Worm (Caenorhabditis elegans) whole organism, young adult: ENCODE results near the gene hat-1.
A peak's percentile ranks its signal among the peaks of the same experiment; 100 is the strongest.

Source experiments
- B0019.2 ChIP-seq: fragments of 200-800 bp; sonication (Bioruptor generic); conservative IDR thresholded peaks from 2 replicates; pipeline ENCODE4 v1.3.6; 2022; ENCODE audit warnings: missing genetic modification reagents, missing genetic modification characterization, missing compliant biosample characterization
- B0261.1 ChIP-seq: sonication (generic microtip); optimal IDR thresholded peaks from 2 replicates; lab custom pipeline; 2016; ENCODE audit warnings: mild to moderate bottlenecking, missing genetic modification characterization, moderate library complexity, missing compliant biosample characterization
- C06A6.2 ChIP-seq: fragments of 200-800 bp; sonication (Bioruptor generic); conservative IDR thresholded peaks from 2 replicates; pipeline ENCODE4 v1.3.6; 2022; ENCODE audit warnings: missing genetic modification characterization, missing compliant biosample characterization
- F10E7.11 ChIP-seq: sonication (generic microtip); optimal IDR thresholded peaks from 2 replicates; lab custom pipeline; 2017; ENCODE audit warnings: mild to moderate bottlenecking, missing genetic modification characterization, moderate library complexity, missing compliant biosample characterization
- F23B12.7 ChIP-seq: sonication (generic microtip); optimal IDR thresholded peaks from 2 replicates; lab custom pipeline; 2017; ENCODE audit warnings: missing genetic modification characterization, mild to moderate bottlenecking, missing compliant biosample characterization, antibody characterized with exemption, moderate library complexity; ENCODE audit not compliant: insufficient read depth
- K12H6.12 ChIP-seq: fragments of 200-800 bp; sonication (Bioruptor generic); optimal IDR thresholded peaks from 2 replicates; lab custom pipeline; 2018; ENCODE audit warnings: mild to moderate bottlenecking, missing genetic modification characterization, missing compliant biosample characterization
- Y53F4B.3 ChIP-seq: fragments of 200-800 bp; sonication (Bioruptor generic); IDR thresholded peaks from 2 replicates; pipeline ENCODE4 v1.3.6; 2022; ENCODE audit warnings: missing genetic modification reagents, missing genetic modification characterization, missing compliant biosample characterization
- Y53G8AR.9 ChIP-seq: fragments of 200-800 bp; sonication (Bioruptor generic); conservative IDR thresholded peaks from 2 replicates; pipeline ENCODE4 v1.3.6; 2022; ENCODE audit warnings: missing genetic modification reagents, missing genetic modification characterization, missing compliant biosample characterization
- akir-1 ChIP-seq: fragments of 200-800 bp; sonication (Bioruptor generic); optimal IDR thresholded peaks from 2 replicates; lab custom pipeline; 2018; ENCODE audit warnings: mild to moderate bottlenecking, missing genetic modification characterization, moderate library complexity, missing compliant biosample characterization
- ama-1 ChIP-seq, 3 experiments: fragments of 150-350 bp in 1 of 3; sonication (generic microtip) in 2 of 3; optimal IDR thresholded peaks; 2 replicates each; lab custom pipeline; 2014 to 2018; ENCODE audit warnings: missing biosample characterization in 2 of 3, missing genetic modification characterization in 2 of 3, missing genetic modification reagents in 2 of 3
- aptf-3 ChIP-seq: fragments of 200-800 bp; sonication (Bioruptor generic); IDR thresholded peaks from 2 replicates; pipeline ENCODE4 v1.3.6; 2022; ENCODE audit warnings: missing genetic modification characterization, missing compliant biosample characterization
- atf-7 ChIP-seq: sonication (generic microtip); optimal IDR thresholded peaks from 2 replicates; lab custom pipeline; 2017; ENCODE audit warnings: mild to moderate bottlenecking, missing genetic modification characterization, missing compliant biosample characterization
- attf-3 ChIP-seq: fragments of 200-800 bp; sonication (Bioruptor generic); conservative IDR thresholded peaks from 2 replicates; pipeline ENCODE4 v1.3.6; 2022; ENCODE audit warnings: missing genetic modification reagents, missing genetic modification characterization, missing compliant biosample characterization
- attf-6 ChIP-seq: fragments of 200-800 bp; sonication (Bioruptor generic); IDR thresholded peaks from 2 replicates; pipeline ENCODE4 v1.3.6; 2022; ENCODE audit warnings: missing genetic modification reagents, missing genetic modification characterization, missing compliant biosample characterization
- bed-2 ChIP-seq: fragments of 200-800 bp; sonication (Bioruptor generic); IDR thresholded peaks from 2 replicates; pipeline ENCODE4 v1.3.6; 2022; ENCODE audit warnings: missing genetic modification reagents, missing genetic modification characterization, missing compliant biosample characterization
- ccch-3 ChIP-seq: fragments of 200-800 bp; sonication (Bioruptor generic); optimal IDR thresholded peaks from 2 replicates; lab custom pipeline; 2018; ENCODE audit warnings: mild to moderate bottlenecking, missing genetic modification characterization, missing compliant biosample characterization
- cebp-2 ChIP-seq: fragments of 200-800 bp; sonication (Bioruptor generic); IDR thresholded peaks from 2 replicates; pipeline ENCODE4 v1.3.6; 2022; ENCODE audit warnings: missing genetic modification characterization, missing compliant biosample characterization
- ceh-27 ChIP-seq: fragments of 200-800 bp; sonication (Bioruptor generic); optimal IDR thresholded peaks from 2 replicates; lab custom pipeline; 2018; ENCODE audit warnings: mild to moderate bottlenecking, missing genetic modification characterization, moderate library complexity, missing compliant biosample characterization
- ceh-79 ChIP-seq: sonication (generic microtip); optimal IDR thresholded peaks from 2 replicates; lab custom pipeline; 2017; ENCODE audit warnings: mild to moderate bottlenecking, missing genetic modification characterization, missing compliant biosample characterization
- dpff-1 ChIP-seq: sonication (generic microtip); optimal IDR thresholded peaks from 2 replicates; lab custom pipeline; 2017; ENCODE audit warnings: mild to moderate bottlenecking, missing genetic modification characterization, missing compliant biosample characterization
- dpl-1 ChIP-seq: fragments of 150-350 bp; optimal IDR thresholded peaks from 2 replicates; lab custom pipeline; 2014; ENCODE audit warnings: missing biosample characterization, missing genetic modification reagents, missing genetic modification characterization
- efl-1 ChIP-seq: fragments of 150-350 bp; optimal IDR thresholded peaks from 2 replicates; lab custom pipeline; 2014; ENCODE audit warnings: missing biosample characterization, missing genetic modification reagents, missing genetic modification characterization
- egl-18 ChIP-seq: fragments of 200-800 bp; sonication (Bioruptor generic); IDR thresholded peaks from 2 replicates; pipeline ENCODE4 v1.3.6; 2022; ENCODE audit warnings: missing genetic modification reagents, missing genetic modification characterization, missing compliant biosample characterization
- egl-44 ChIP-seq: fragments of 200-800 bp; sonication (Bioruptor generic); IDR thresholded peaks from 2 replicates; pipeline ENCODE4 v1.3.6; 2022; ENCODE audit warnings: missing genetic modification reagents, missing genetic modification characterization, missing compliant biosample characterization
- ekl-4 ChIP-seq: fragments of 200-800 bp; sonication (Bioruptor generic); IDR thresholded peaks from 2 replicates; pipeline ENCODE4 v1.3.6; 2022; ENCODE audit warnings: missing genetic modification reagents, missing genetic modification characterization, missing compliant biosample characterization
- fkh-3 ChIP-seq: sonication (generic microtip); optimal IDR thresholded peaks from 2 replicates; lab custom pipeline; 2016; ENCODE audit warnings: mild to moderate bottlenecking, missing genetic modification characterization, missing compliant biosample characterization
- hmg-20 ChIP-seq: fragments of 200-800 bp; sonication (Bioruptor generic); IDR thresholded peaks from 2 replicates; pipeline ENCODE4 v1.3.6; 2022; ENCODE audit warnings: missing genetic modification reagents, missing genetic modification characterization, missing compliant biosample characterization
- hrde-1 ChIP-seq: sonication (generic microtip); optimal IDR thresholded peaks from 2 replicates; lab custom pipeline; 2016; ENCODE audit warnings: missing genetic modification characterization, mild to moderate bottlenecking, missing compliant biosample characterization, moderate library complexity, missing genotype, missing genetic modification reagents, borderline replicate concordance
- hsf-1 ChIP-seq: fragments of 200-800 bp; sonication (Bioruptor generic); IDR thresholded peaks from 2 replicates; pipeline ENCODE4 v1.3.6; 2022; ENCODE audit warnings: missing genetic modification reagents, missing genetic modification characterization, missing compliant biosample characterization
- let-526 ChIP-seq: fragments of 200-800 bp; sonication (Bioruptor generic); IDR thresholded peaks from 2 replicates; pipeline ENCODE4 v1.3.6; 2022; ENCODE audit warnings: missing genetic modification reagents, missing genetic modification characterization, missing compliant biosample characterization
- lin-40 ChIP-seq: sonication (generic microtip); optimal IDR thresholded peaks from 2 replicates; lab custom pipeline; 2016; ENCODE audit warnings: missing genetic modification characterization, mild to moderate bottlenecking, missing compliant biosample characterization, missing genotype, missing genetic modification reagents
- lin-54 ChIP-seq: fragments of 200-800 bp; sonication (Bioruptor generic); optimal IDR thresholded peaks from 2 replicates; lab custom pipeline; 2018; ENCODE audit warnings: mild to moderate bottlenecking, missing genetic modification characterization, missing compliant biosample characterization
- lsy-27 ChIP-seq: sonication (generic microtip); optimal IDR thresholded peaks from 2 replicates; lab custom pipeline; 2017; ENCODE audit warnings: missing genetic modification characterization, mild to moderate bottlenecking, missing compliant biosample characterization, antibody characterized with exemption, missing genotype, borderline replicate concordance; ENCODE audit not compliant: insufficient read depth
- madf-3 ChIP-seq: fragments of 200-800 bp; sonication (Bioruptor generic); IDR thresholded peaks from 2 replicates; pipeline ENCODE4 v1.3.6; 2022; ENCODE audit warnings: missing genetic modification reagents, missing genetic modification characterization, missing compliant biosample characterization
- madf-8 ChIP-seq: fragments of 200-800 bp; sonication (Bioruptor generic); conservative IDR thresholded peaks from 2 replicates; pipeline ENCODE4 v1.3.6; 2022; ENCODE audit warnings: missing genetic modification reagents, missing genetic modification characterization, missing compliant biosample characterization
- mcd-1 ChIP-seq: fragments of 200-800 bp; sonication (Bioruptor generic); IDR thresholded peaks from 2 replicates; pipeline ENCODE4 v1.3.6; 2022; ENCODE audit warnings: missing genetic modification reagents, missing genetic modification characterization, missing compliant biosample characterization
- nhr-120 ChIP-seq: fragments of 200-800 bp; sonication (Bioruptor generic); IDR thresholded peaks from 2 replicates; pipeline ENCODE4 v1.3.6; 2022; ENCODE audit warnings: missing genetic modification characterization, missing compliant biosample characterization
- nhr-179 ChIP-seq: sonication (generic microtip); optimal IDR thresholded peaks from 2 replicates; lab custom pipeline; 2016; ENCODE audit warnings: mild to moderate bottlenecking, missing genetic modification characterization, missing compliant biosample characterization
- pbrm-1 ChIP-seq: fragments of 200-800 bp; sonication (Bioruptor generic); IDR thresholded peaks from 2 replicates; pipeline ENCODE4 v1.3.6; 2022; ENCODE audit warnings: missing genetic modification reagents, missing genetic modification characterization, missing compliant biosample characterization
- sdz-38 ChIP-seq: sonication (generic microtip); optimal IDR thresholded peaks from 2 replicates; lab custom pipeline; 2016; ENCODE audit warnings: missing genotype, missing genetic modification characterization, missing compliant biosample characterization
- snpc-1.1 ChIP-seq: sonication (generic microtip); optimal IDR thresholded peaks from 2 replicates; lab custom pipeline; 2017; ENCODE audit warnings: missing genetic modification characterization, mild to moderate bottlenecking, missing compliant biosample characterization, antibody characterized with exemption, moderate library complexity, missing genotype, missing genetic modification reagents; ENCODE audit not compliant: insufficient read depth
- snpc-3.4 ChIP-seq: sonication (generic microtip); optimal IDR thresholded peaks from 2 replicates; lab custom pipeline; 2017; ENCODE audit warnings: missing genetic modification characterization, mild to moderate bottlenecking, missing compliant biosample characterization, antibody characterized with exemption, moderate library complexity, missing genotype, missing genetic modification reagents
- tbp1 ChIP-seq: fragments of 200-800 bp; sonication (Bioruptor generic); optimal IDR thresholded peaks from 2 replicates; lab custom pipeline; 2018; ENCODE audit warnings: mild to moderate bottlenecking, missing genetic modification characterization, missing compliant biosample characterization
- tbx-9 ChIP-seq: sonication (generic microtip); optimal IDR thresholded peaks from 2 replicates; lab custom pipeline; 2016; ENCODE audit warnings: borderline replicate concordance, missing genetic modification characterization, inconsistent platforms, missing compliant biosample characterization
- unc-130 ChIP-seq: sonication (generic microtip); optimal IDR thresholded peaks from 2 replicates; lab custom pipeline; 2016; ENCODE audit warnings: missing genetic modification reagents, missing genetic modification characterization, missing compliant biosample characterization
- unc-62 ChIP-seq: fragments of 150-350 bp; optimal IDR thresholded peaks from 2 replicates; lab custom pipeline; 2014; ENCODE audit warnings: missing biosample characterization, missing genetic modification reagents, missing genetic modification characterization
- xnd-1 ChIP-seq: sonication (generic microtip); optimal IDR thresholded peaks from 2 replicates; lab custom pipeline; 2016; ENCODE audit warnings: missing genotype, missing genetic modification reagents, missing genetic modification characterization, missing compliant biosample characterization
- zim-3 ChIP-seq: sonication (generic microtip); optimal IDR thresholded peaks from 2 replicates; lab custom pipeline; 2017; ENCODE audit warnings: mild to moderate bottlenecking, missing genetic modification characterization, moderate library complexity, missing compliant biosample characterization
- ztf-22 ChIP-seq: fragments of 200-800 bp; sonication (Bioruptor generic); optimal IDR thresholded peaks from 2 replicates; lab custom pipeline; 2018; ENCODE audit warnings: mild to moderate bottlenecking, missing genetic modification characterization, moderate library complexity, missing compliant biosample characterization

hat-1 gene

ce11 chrIII:10415822-10416221 is 8.8 kb upstream of the hat-1 start, which contains the start of gene ymel-1 (continued):
- TF ChIP-seq attf-3 (GFP tag; lab: Robert Waterston, UW) (no peak), dpff-1 (tag; lab: Kevin White, UChicago) (no peak), egl-44 (GFP tag; lab: Robert Waterston, UW) (no peak), akir-1 (GFP tag; lab: Kevin White, UChicago) (no peak), atf-7 (tag; lab: Kevin White, UChicago) (no peak), F23B12.7 (no peak), aptf-3 (GFP tag; lab: Robert Waterston, UW) (no peak), tbx-9 (tag; lab: Kevin White, UChicago) (no peak), bed-2 (GFP tag; lab: Robert Waterston, UW) (no peak), lsy-27 (tag; lab: Kevin White, UChicago) (no peak), C06A6.2 (GFP tag; lab: Robert Waterston, UW) (no peak), ceh-79 (no peak), ccch-3 (GFP tag; lab: Kevin White, UChicago) (no peak), ama-1 (optimal IDR thresholded peaks at IDR 0.05; lab: Kevin White, UChicago) (peak; percentile 41), ama-1 (GFP tag; optimal IDR thresholded peaks at IDR 0.05; lab: Kevin White, UChicago) (no peak), hsf-1 (no peak), snpc-3.4 (tag; lab: Kevin White, UChicago) (no peak), dpl-1 (GFP tag; lab: Kevin White, UChicago) (no peak), F10E7.11 (tag; lab: Kevin White, UChicago) (no peak), unc-62 (GFP tag; lab: Kevin White, UChicago) (no peak), lin-40 (tag; lab: Kevin White, UChicago) (peak; percentile 20), ztf-22 (GFP tag; lab: Kevin White, UChicago) (no peak), ceh-27 (GFP tag; lab: Kevin White, UChicago) (no peak), zim-3 (no peak), B0261.1 (tag; lab: Kevin White, UChicago) (no peak), let-526 (GFP tag; lab: Robert Waterston, UW) (no peak), madf-8 (GFP tag; lab: Robert Waterston, UW) (no peak), cebp-2 (GFP tag; lab: Robert Waterston, UW) (no peak), pbrm-1 (GFP tag; lab: Robert Waterston, UW) (peak; percentile 32; the same call in 1 of the 2 replicates), lin-54 (peak; percentile 11), fkh-3 (no peak), Y53G8AR.9 (GFP tag; lab: Robert Waterston, UW) (0 out of 2 replicates have a peak, but pooled peaks have one; percentile 23), unc-130 (no peak), attf-6 (GFP tag; lab: Robert Waterston, UW) (no peak), madf-3 (no peak), nhr-120 (GFP tag; lab: Robert Waterston, UW) (no peak), xnd-1 (no peak), hrde-1 (no peak), snpc-1.1 (no peak), efl-1 (GFP tag; lab: Kevin White, UChicago) (no peak), mcd-1 (peak; percentile 88), hmg-20 (no peak), ekl-4 (GFP tag; lab: Robert Waterston, UW) (no peak), tbp1 (peak; percentile 4), sdz-38 (tag; lab: Kevin White, UChicago) (no peak), nhr-179 (tag; lab: Kevin White, UChicago) (no peak), Y53F4B.3 (GFP tag; lab: Robert Waterston, UW) (no peak), K12H6.12 (no peak), egl-18 (GFP tag; lab: Robert Waterston, UW) (no peak), B0019.2 (GFP tag; lab: Robert Waterston, UW) (no peak)
